Worm (Caenorhabditis elegans) whole organism, late embryonic: Measurements from ENCODE around the gene ubc-7.

Source experiments
- ceh-22 ChIP-seq: sonication (generic microtip); optimal IDR thresholded peaks from 2 replicates; lab custom pipeline; 2017; ENCODE audit warnings: missing biosample characterization, missing genetic modification characterization
- che-1 ChIP-seq: sonication (generic microtip); optimal IDR thresholded peaks from 2 replicates; lab custom pipeline; 2016; ENCODE audit warnings: mild to moderate bottlenecking, missing genetic modification characterization, missing compliant biosample characterization
- dve-1 ChIP-seq: sonication (generic microtip); optimal IDR thresholded peaks from 2 replicates; lab custom pipeline; 2017; ENCODE audit warnings: antibody characterized with exemption, mild to moderate bottlenecking, missing genetic modification characterization, missing compliant biosample characterization
- elt-4 ChIP-seq: sonication (generic microtip); optimal IDR thresholded peaks from 2 replicates; lab custom pipeline; 2016; ENCODE audit warnings: missing genetic modification characterization, missing compliant biosample characterization
- fkh-6 ChIP-seq: sonication (generic microtip); optimal IDR thresholded peaks from 2 replicates; lab custom pipeline; 2016; ENCODE audit warnings: missing genetic modification characterization, missing compliant biosample characterization
- pag-3 ChIP-seq: sonication (generic microtip); optimal IDR thresholded peaks from 2 replicates; lab custom pipeline; 2016; ENCODE audit warnings: missing compliant biosample characterization, missing genetic modification characterization, borderline replicate concordance
- rnt-1 ChIP-seq: sonication (generic microtip); optimal IDR thresholded peaks from 2 replicates; lab custom pipeline; 2016; ENCODE audit warnings: missing genetic modification characterization, missing compliant biosample characterization
- tbx-2 ChIP-seq: sonication (generic microtip); optimal IDR thresholded peaks from 2 replicates; lab custom pipeline; 2016; ENCODE audit warnings: missing genetic modification characterization, missing compliant biosample characterization

DNA sequence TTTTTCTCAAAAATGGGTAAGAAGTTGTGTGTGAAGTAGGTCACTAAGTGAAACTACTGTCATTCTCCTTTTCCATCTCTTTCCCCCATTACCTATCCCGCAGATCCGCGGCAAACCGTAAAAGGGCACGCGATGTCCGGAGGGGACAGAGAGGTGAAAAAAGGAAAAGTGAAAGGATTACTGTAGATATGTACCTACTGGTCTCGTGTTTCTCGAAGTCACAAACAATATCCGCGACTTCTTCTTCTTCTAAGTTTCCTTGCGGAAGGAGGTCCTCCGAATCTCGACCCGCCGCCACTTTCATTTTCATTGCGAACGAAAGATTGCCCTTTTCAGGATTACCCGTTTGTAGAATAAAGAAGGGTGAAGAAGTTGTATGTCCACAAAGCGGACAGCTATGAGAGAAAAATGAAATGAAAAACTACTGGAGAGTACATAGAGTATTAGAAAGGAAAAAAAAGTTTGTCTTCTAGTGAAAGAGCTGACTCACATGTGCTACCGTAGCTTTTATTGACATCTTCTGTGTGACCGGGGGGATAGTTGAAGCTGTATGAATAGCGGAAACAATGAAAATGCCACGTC is 15.6 kb upstream of the ubc-7 start:
- TF ChIP-seq elt-4 (tag; lab: Kevin White, UChicago), result no peak
- TF ChIP-seq ceh-22, result no peak
- TF ChIP-seq dve-1 (tag; lab: Kevin White, UChicago), result no peak
- TF ChIP-seq che-1 (tag; lab: Kevin White, UChicago), result no peak
- TF ChIP-seq fkh-6 (tag; lab: Kevin White, UChicago), result no peak
- no peak for TF ChIP-seq pag-3 (tag; lab: Kevin White, UChicago)
- no peak for TF ChIP-seq rnt-1
- TF ChIP-seq tbx-2 (tag; lab: Kevin White, UChicago), result no peak
